Fruit fly (Drosophila melanogaster) S2 (cell line): ENCODE data around the gene ScsbetaA.

ENCODE experiments used
- CG8478 ChIP-seq: fragments of >200 bp; optimal IDR thresholded peaks from 2 replicates; lab custom pipeline; 2018
- CTCF ChIP-seq, 2 experiments: fragments of >200 bp; optimal IDR thresholded peaks; 2 replicates each; lab custom pipeline; 2018

- no peak for TF ChIP-seq CG8478 (lab: Kevin White, UChicago)
- TF ChIP-seq CTCF (optimal IDR thresholded peaks at IDR 0.05; lab: Kevin White, UChicago), result no peak
These were observed 28.1 kb downstream of the ScsbetaA start for dm6 chr3R:8966598-8966997.
